Fruit fly (Drosophila melanogaster) S2 (cell line): Measurements from ENCODE around the gene CtBP.

Experiments used
- CG8478 ChIP-seq: fragments of >200 bp; optimal IDR thresholded peaks from 2 replicates; lab custom pipeline; 2018
- CTCF ChIP-seq, 2 experiments: fragments of >200 bp; optimal IDR thresholded peaks; 2 replicates each; lab custom pipeline; 2018

DNA sequence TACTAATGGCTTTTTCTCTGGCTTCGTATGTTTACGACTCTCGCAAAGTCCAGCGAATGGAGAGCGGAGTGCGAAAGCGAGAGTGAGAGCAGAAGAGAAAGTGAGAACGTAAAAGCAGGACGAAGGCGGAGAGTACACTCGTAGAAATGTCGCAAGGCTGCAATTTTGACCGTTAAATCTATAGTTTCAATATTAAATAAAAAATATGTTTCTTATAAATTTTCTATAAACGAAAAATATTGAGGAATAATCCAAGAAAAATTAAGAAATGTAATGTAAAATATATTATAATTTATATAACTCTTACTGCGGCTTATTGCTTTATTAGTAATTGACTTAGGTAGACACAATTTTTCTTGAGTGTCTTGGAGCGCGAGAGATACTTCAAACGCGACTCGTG lies 37.0 kb upstream of the CtBP start:
- no peak for TF ChIP-seq CTCF (optimal IDR thresholded peaks at IDR 0.05; lab: Kevin White, UChicago)
- no peak for TF ChIP-seq CG8478 (lab: Kevin White, UChicago)
